Fruit fly (Drosophila melanogaster) whole organism, embryonic: Measurements from ENCODE around the gene Fatp1.

ENCODE experiments used
- Atf-2 ChIP-seq: fragments of 200-800 bp; sonication (Bioruptor generic); optimal IDR thresholded peaks from 2 replicates; lab custom pipeline; 2016; ENCODE audit warnings: missing biosample characterization, missing genetic modification characterization
- CG10209 ChIP-seq: fragments of 200-800 bp; sonication (Bioruptor generic); optimal IDR thresholded peaks from 3 replicates; lab custom pipeline; 2017; ENCODE audit warnings: missing biosample characterization, mild to moderate bottlenecking, missing genetic modification characterization, missing genetic modification reagents
- CG10565 ChIP-seq: fragments of 200-800 bp; sonication (Bioruptor generic); optimal IDR thresholded peaks from 3 replicates; lab custom pipeline; 2016; ENCODE audit warnings: missing biosample characterization, mild to moderate bottlenecking, missing genetic modification characterization
- CG11085 ChIP-seq: fragments of 200-800 bp; sonication (Bioruptor generic); IDR thresholded peaks from 2 replicates; pipeline ENCODE4 v1.3.6; 2022; ENCODE audit warnings: missing biosample characterization, missing genetic modification characterization
- CG12104 ChIP-seq: fragments of 200-800 bp; sonication (Bioruptor generic); optimal IDR thresholded peaks from 3 replicates; lab custom pipeline; 2016; ENCODE audit warnings: missing biosample characterization, missing genetic modification characterization
- CG14441 ChIP-seq: fragments of 200-800 bp; sonication (Bioruptor generic); IDR thresholded peaks from 2 replicates; pipeline ENCODE4 v1.3.6; 2022; ENCODE audit warnings: missing biosample characterization, missing genetic modification characterization
- CG14965 ChIP-seq: fragments of 200-800 bp; sonication (Bioruptor generic); optimal IDR thresholded peaks from 2 replicates; lab custom pipeline; 2016; ENCODE audit warnings: missing biosample characterization, missing genetic modification characterization, borderline replicate concordance
- CG1647 ChIP-seq: fragments of 200-800 bp; sonication (Bioruptor generic); optimal IDR thresholded peaks from 3 replicates; lab custom pipeline; 2016; ENCODE audit warnings: missing biosample characterization, missing genetic modification characterization
- CG17361 ChIP-seq: fragments of 200-800 bp; sonication (Bioruptor generic); IDR thresholded peaks from 3 replicates; pipeline ENCODE4 v1.3.6; 2022; ENCODE audit warnings: missing biosample characterization, missing genetic modification characterization
- CG2202 ChIP-seq: fragments of 200-800 bp; sonication (Bioruptor generic); optimal IDR thresholded peaks from 2 replicates; lab custom pipeline; 2018; ENCODE audit warnings: missing biosample characterization, mild to moderate bottlenecking, missing genetic modification characterization
- CG3407 ChIP-seq: fragments of 200-800 bp; sonication (Bioruptor generic); optimal IDR thresholded peaks from 2 replicates; lab custom pipeline; 2018; ENCODE audit warnings: missing biosample characterization, mild to moderate bottlenecking, missing genetic modification characterization
- CG3838 ChIP-seq: fragments of 200-800 bp; sonication (Bioruptor generic); optimal IDR thresholded peaks from 3 replicates; lab custom pipeline; 2016; ENCODE audit warnings: missing biosample characterization, missing genetic modification characterization
- CG4328 ChIP-seq: fragments of 200-800 bp; sonication (Bioruptor generic); optimal IDR thresholded peaks from 3 replicates; lab custom pipeline; 2017; ENCODE audit warnings: missing biosample characterization, missing genetic modification reagents, missing genetic modification characterization
- CG4617 ChIP-seq: fragments of 200-800 bp; sonication (Bioruptor generic); optimal IDR thresholded peaks from 3 replicates; lab custom pipeline; 2016; ENCODE audit warnings: missing biosample characterization, missing genetic modification characterization, borderline replicate concordance
- CG5953 ChIP-seq: fragments of 200-800 bp; sonication (Bioruptor generic); IDR thresholded peaks from 2 replicates; pipeline ENCODE4 v1.3.6; 2022; ENCODE audit warnings: missing biosample characterization, missing genetic modification characterization
- CG6791 ChIP-seq: fragments of 200-800 bp; sonication (Bioruptor generic); IDR thresholded peaks from 3 replicates; pipeline ENCODE4 v1.3.6; 2022; ENCODE audit warnings: missing biosample characterization, missing genetic modification characterization; ENCODE audit not compliant: partially characterized antibody
- CG7357 ChIP-seq: fragments of 200-800 bp; sonication (Bioruptor generic); IDR thresholded peaks from 3 replicates; pipeline ENCODE4 v1.3.6; 2022; ENCODE audit warnings: missing biosample characterization, missing genetic modification characterization
- D19A ChIP-seq: fragments of 200-800 bp; optimal IDR thresholded peaks from 3 replicates; lab custom pipeline; 2019; ENCODE audit warnings: missing biosample characterization, mild to moderate bottlenecking, missing genetic modification characterization, moderate library complexity
- Dbx ChIP-seq: fragments of 200-800 bp; sonication (Bioruptor generic); IDR thresholded peaks from 3 replicates; pipeline ENCODE4 v1.3.6; 2022; ENCODE audit warnings: missing biosample characterization, missing genetic modification characterization
- Doc2 ChIP-seq: fragments of 200-800 bp; sonication (Bioruptor generic); IDR thresholded peaks from 2 replicates; pipeline ENCODE4 v1.3.6; 2022; ENCODE audit warnings: missing biosample characterization, missing genetic modification characterization
- Neu2 ChIP-seq: fragments of 200-800 bp; sonication (Bioruptor generic); optimal IDR thresholded peaks from 3 replicates; lab custom pipeline; 2016; ENCODE audit warnings: missing biosample characterization, missing genetic modification characterization, borderline replicate concordance
- PHDP ChIP-seq: fragments of 200-800 bp; sonication (Bioruptor generic); optimal IDR thresholded peaks from 3 replicates; lab custom pipeline; 2018; ENCODE audit warnings: missing biosample characterization, mild to moderate bottlenecking, missing genetic modification characterization, moderate library complexity
- Sin3A ChIP-seq: fragments of >200 bp; optimal IDR thresholded peaks from 2 replicates; lab custom pipeline; 2018
- Sox100B ChIP-seq: fragments of 200-800 bp; sonication (Bioruptor generic); optimal IDR thresholded peaks from 3 replicates; lab custom pipeline; 2018; ENCODE audit warnings: missing biosample characterization, mild to moderate bottlenecking, missing genetic modification characterization
- Stat92E ChIP-seq, 3 experiments: fragments of >200 bp in 2 of 3; fragments of 200-800 bp in 1 of 3; sonication (Bioruptor generic) in 1 of 3; optimal IDR thresholded peaks; 2 replicates each; lab custom pipeline; 2017 to 2019; ENCODE audit warnings: missing biosample characterization in 3 of 3, missing genetic modification characterization in 3 of 3, mild to moderate bottlenecking in 1 of 3, moderate library complexity in 1 of 3
- Trl ChIP-seq, 3 experiments: fragments of >200 bp in 2 of 3; fragments of 200-800 bp in 1 of 3; sonication (Bioruptor generic) in 1 of 3; optimal IDR thresholded peaks; 2 replicates in 1 of 3; 3 replicates in 2 of 3; lab custom pipeline; 2016 to 2017; ENCODE audit warnings: missing biosample characterization in 1 of 3, missing genetic modification characterization in 1 of 3
- Usf ChIP-seq: fragments of 200-800 bp; sonication (Bioruptor generic); optimal IDR thresholded peaks from 2 replicates; lab custom pipeline; 2017; ENCODE audit warnings: missing genotype, missing biosample characterization, missing genetic modification characterization
- Vsx1 ChIP-seq: fragments of 200-800 bp; sonication (Bioruptor generic); optimal IDR thresholded peaks from 2 replicates; lab custom pipeline; 2017; ENCODE audit warnings: missing biosample characterization, mild to moderate bottlenecking, missing genetic modification characterization, missing genetic modification reagents
- Xbp1 ChIP-seq: fragments of 200-800 bp; sonication (Bioruptor generic); optimal IDR thresholded peaks from 3 replicates; lab custom pipeline; 2016; ENCODE audit warnings: missing biosample characterization, mild to moderate bottlenecking, missing genetic modification characterization
- ab ChIP-seq: fragments of 200-800 bp; sonication (Bioruptor generic); optimal IDR thresholded peaks from 2 replicates; lab custom pipeline; 2016; ENCODE audit warnings: missing biosample characterization, missing genetic modification characterization
- ash1 ChIP-seq: fragments of 200-800 bp; sonication (Bioruptor generic); optimal IDR thresholded peaks from 2 replicates; lab custom pipeline; 2018; ENCODE audit warnings: missing biosample characterization, mild to moderate bottlenecking, missing genetic modification characterization
- br ChIP-seq: fragments of >200 bp; optimal IDR thresholded peaks from 2 replicates; lab custom pipeline; 2017
- caup ChIP-seq: fragments of 200-800 bp; sonication (Bioruptor generic); optimal IDR thresholded peaks from 3 replicates; lab custom pipeline; 2017; ENCODE audit warnings: missing biosample characterization, mild to moderate bottlenecking, missing genetic modification characterization, moderate library complexity; ENCODE audit not compliant: severe bottlenecking
- ci ChIP-seq: fragments of 200-800 bp; sonication (Bioruptor generic); IDR thresholded peaks from 3 replicates; pipeline ENCODE4 v1.3.6; 2022; ENCODE audit warnings: missing biosample characterization, missing genetic modification characterization
- dimm ChIP-seq: fragments of 200-800 bp; sonication (Bioruptor generic); IDR thresholded peaks from 2 replicates; pipeline ENCODE4 v1.3.6; 2022; ENCODE audit warnings: missing biosample characterization, missing genetic modification characterization
- en ChIP-seq: fragments of 200-800 bp; sonication (Bioruptor generic); optimal IDR thresholded peaks from 2 replicates; lab custom pipeline; 2016; ENCODE audit warnings: missing biosample characterization, missing genetic modification characterization
- gcm ChIP-seq: fragments of 200-800 bp; sonication (Bioruptor generic); optimal IDR thresholded peaks from 2 replicates; lab custom pipeline; 2019; ENCODE audit warnings: missing biosample characterization, mild to moderate bottlenecking, missing genetic modification characterization, moderate library complexity
- jigr1 ChIP-seq: fragments of 200-800 bp; sonication (Bioruptor generic); IDR thresholded peaks from 3 replicates; pipeline ENCODE4 v1.3.6; 2022; ENCODE audit warnings: missing biosample characterization, missing genetic modification characterization
- mam ChIP-seq: fragments of 200-800 bp; sonication (Bioruptor generic); optimal IDR thresholded peaks from 3 replicates; lab custom pipeline; 2016; ENCODE audit warnings: missing biosample characterization, missing genetic modification characterization
- oc ChIP-seq: fragments of 200-800 bp; sonication (Bioruptor generic); optimal IDR thresholded peaks from 2 replicates; lab custom pipeline; 2018; ENCODE audit warnings: missing biosample characterization, mild to moderate bottlenecking, missing genetic modification characterization, moderate library complexity
- pros ChIP-seq: fragments of 200-800 bp; sonication (Bioruptor generic); optimal IDR thresholded peaks from 3 replicates; lab custom pipeline; 2019; ENCODE audit warnings: missing biosample characterization, mild to moderate bottlenecking, missing genetic modification characterization, moderate library complexity
- pum ChIP-seq: fragments of 200-800 bp; sonication (Bioruptor generic); optimal IDR thresholded peaks from 2 replicates; lab custom pipeline; 2016; ENCODE audit warnings: missing biosample characterization, missing genetic modification characterization
- pzg ChIP-seq: fragments of 200-800 bp; sonication (Bioruptor generic); optimal IDR thresholded peaks from 3 replicates; lab custom pipeline; 2018; ENCODE audit warnings: missing biosample characterization, mild to moderate bottlenecking, missing genetic modification characterization, moderate library complexity
- run ChIP-seq: fragments of 200-800 bp; sonication (Bioruptor generic); optimal IDR thresholded peaks from 3 replicates; lab custom pipeline; 2018; ENCODE audit warnings: missing biosample characterization, mild to moderate bottlenecking, missing genetic modification characterization
- sens ChIP-seq: fragments of 200-800 bp; sonication (Bioruptor generic); peaks from one replicate; lab custom pipeline; 2016; ENCODE audit warnings: missing biosample characterization, missing genetic modification characterization
- slbo ChIP-seq: fragments of 200-800 bp; sonication (Bioruptor generic); IDR thresholded peaks from 2 replicates; pipeline ENCODE4 v1.3.6; 2022; ENCODE audit warnings: missing biosample characterization, missing genetic modification characterization
- slp2 ChIP-seq: fragments of 200-800 bp; sonication (Bioruptor generic); optimal IDR thresholded peaks from 2 replicates; lab custom pipeline; 2016; ENCODE audit warnings: missing biosample characterization, missing genetic modification characterization
- sob ChIP-seq: fragments of 200-800 bp; sonication (Bioruptor generic); IDR thresholded peaks from 2 replicates; pipeline ENCODE4 v1.3.6; 2022; ENCODE audit warnings: missing biosample characterization, missing genetic modification characterization
- stc ChIP-seq: fragments of 200-800 bp; sonication (Bioruptor generic); IDR thresholded peaks from 2 replicates; pipeline ENCODE4 v1.3.6; 2022; ENCODE audit warnings: missing biosample characterization, missing genetic modification characterization
- stwl ChIP-seq: fragments of 200-800 bp; sonication (Bioruptor generic); optimal IDR thresholded peaks from 3 replicates; lab custom pipeline; 2018; ENCODE audit warnings: missing biosample characterization, mild to moderate bottlenecking, missing genetic modification characterization, moderate library complexity

Fatp1 gene

DNA sequence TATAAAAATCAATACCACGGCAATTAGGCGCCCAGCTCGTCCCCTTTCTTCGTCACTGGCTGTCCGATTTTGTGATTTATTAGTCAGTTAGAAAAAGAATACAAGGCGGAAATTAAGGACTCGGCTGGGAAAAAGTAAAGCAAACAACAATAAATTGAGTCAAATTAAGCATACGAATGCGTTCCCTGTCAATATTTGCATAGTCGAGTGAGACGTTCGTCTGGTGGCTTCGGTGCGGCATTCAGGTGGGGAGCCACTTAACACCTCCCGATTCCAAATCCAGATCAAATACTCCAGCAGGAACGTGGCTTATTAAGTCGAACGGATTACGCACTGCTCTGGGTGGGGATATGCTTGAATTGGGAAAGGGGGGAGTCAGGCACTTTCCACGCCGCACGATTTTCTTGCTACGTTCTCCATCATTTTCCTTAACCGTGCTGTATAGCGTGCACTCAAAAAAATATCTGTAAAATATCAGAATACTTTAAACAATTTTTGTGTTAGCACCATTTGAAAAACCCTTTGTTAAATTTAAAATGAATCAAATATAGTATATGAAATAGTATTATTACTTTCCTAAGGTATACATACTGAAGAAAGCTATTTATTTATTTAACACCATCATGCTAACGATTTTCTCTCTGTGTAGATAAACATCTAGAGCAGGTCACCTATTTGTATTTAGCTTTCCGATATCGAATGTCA is 26.2 kb upstream of the Fatp1 start (continued):
- TF ChIP-seq Vsx1 (GFP tag; lab: Kevin White, UChicago) = peak; percentile 54
- peak; percentile 19; the same call in 1 of the 2 replicates for TF ChIP-seq stc (GFP tag; lab: Robert Waterston, UW)
- TF ChIP-seq CG17361 = peak; percentile 46; the same call in 1 of the 3 replicates
- peak; percentile 36; the same call in 1 of the 3 replicates for TF ChIP-seq ci
- TF ChIP-seq stwl (tag; lab: Kevin White, UChicago) = peak; percentile 9
- TF ChIP-seq Sin3A (lab: Kevin White, UChicago) = no peak
- no peak for TF ChIP-seq Usf (GFP tag; lab: Kevin White, UChicago)
- no peak for TF ChIP-seq CG5953
- TF ChIP-seq Doc2 (GFP tag; lab: Robert Waterston, UW) = no peak
- TF ChIP-seq mam (GFP tag; lab: Kevin White, UChicago) = no peak
- TF ChIP-seq dimm (GFP tag; lab: Robert Waterston, UW) = no peak
- no peak for TF ChIP-seq CG2202 (tag; lab: Kevin White, UChicago)
- no peak for TF ChIP-seq CG10565 (GFP tag; lab: Kevin White, UChicago)
- TF ChIP-seq CG3838 (GFP tag; lab: Kevin White, UChicago) = no peak
- TF ChIP-seq CG14441 = no peak
- TF ChIP-seq Atf-2 (GFP tag; lab: Kevin White, UChicago) = no peak
- peak; percentile 18 for TF ChIP-seq CG3407 (GFP tag; lab: Kevin White, UChicago)
- TF ChIP-seq CG7357 (GFP tag; lab: Robert Waterston, UW) = no peak
- no peak for TF ChIP-seq pros
- peak; percentile 50 for TF ChIP-seq Sox100B (GFP tag; lab: Kevin White, UChicago)
- no peak for TF ChIP-seq pum (GFP tag; lab: Kevin White, UChicago)
- TF ChIP-seq ash1 (GFP tag; lab: Kevin White, UChicago) = no peak
- TF ChIP-seq PHDP = peak; percentile 71
- TF ChIP-seq Dbx (GFP tag; lab: Robert Waterston, UW) = no peak
- peak; percentile 51 for TF ChIP-seq Xbp1 (GFP tag; lab: Kevin White, UChicago)
- TF ChIP-seq Trl (optimal IDR thresholded peaks at IDR 0.05; lab: Kevin White, UChicago) = no peak
- no peak for TF ChIP-seq Trl (GFP tag; optimal IDR thresholded peaks at IDR 0.05; lab: Kevin White, UChicago)
- peak; percentile 74 for TF ChIP-seq sens (GFP tag; lab: Kevin White, UChicago)
- no peak for TF ChIP-seq CG4328 (GFP tag; lab: Kevin White, UChicago)
- no peak for TF ChIP-seq br (lab: Kevin White, UChicago)
- no peak for TF ChIP-seq jigr1
- no peak for TF ChIP-seq Stat92E (GFP tag; optimal IDR thresholded peaks at IDR 0.05; lab: Kevin White, UChicago)
- no peak for TF ChIP-seq CG11085 (GFP tag; lab: Robert Waterston, UW)
- peak; percentile 24 for TF ChIP-seq CG10209 (GFP tag; lab: Kevin White, UChicago)
- TF ChIP-seq CG4617 (GFP tag; lab: Kevin White, UChicago) = no peak
- no peak for TF ChIP-seq CG14965 (GFP tag; lab: Kevin White, UChicago)
- TF ChIP-seq sob (GFP tag; lab: Robert Waterston, UW) = no peak
- no peak for TF ChIP-seq en
- TF ChIP-seq run (tag; lab: Kevin White, UChicago) = no peak
- no peak for TF ChIP-seq CG6791 (GFP tag; lab: Robert Waterston, UW)
- peak; percentile 22 for TF ChIP-seq oc (tag; lab: Kevin White, UChicago)
- no peak for TF ChIP-seq slbo (GFP tag; lab: Robert Waterston, UW)
- no peak for TF ChIP-seq slp2 (GFP tag; lab: Kevin White, UChicago)
- TF ChIP-seq gcm (GFP tag; lab: Kevin White, UChicago) = peak; percentile 77
- peak; percentile 18 for TF ChIP-seq CG12104 (GFP tag; lab: Kevin White, UChicago)
- no peak for TF ChIP-seq CG1647 (GFP tag; lab: Kevin White, UChicago)
- TF ChIP-seq pzg = no peak
- no peak for TF ChIP-seq ab (GFP tag; lab: Kevin White, UChicago)
- no peak for TF ChIP-seq Neu2 (GFP tag; lab: Kevin White, UChicago)
- TF ChIP-seq D19A (tag; lab: Kevin White, UChicago) = peak; percentile 44
- no peak for TF ChIP-seq caup (GFP tag; lab: Kevin White, UChicago)
